Fruit fly (Drosophila melanogaster) whole organism, embryonic: ENCODE measurements around the gene CG4972.
A peak's percentile ranks its signal among the peaks of the same experiment; 100 is the strongest.

ENCODE experiments used
- CG12391 ChIP-seq: fragments of 200-800 bp; sonication (Bioruptor generic); optimal IDR thresholded peaks from 3 replicates; lab custom pipeline; 2018; ENCODE audit warnings: missing biosample characterization, mild to moderate bottlenecking, missing genetic modification characterization, moderate library complexity
- CG13894 ChIP-seq: fragments of 200-800 bp; sonication (Bioruptor generic); optimal IDR thresholded peaks from 3 replicates; lab custom pipeline; 2018; ENCODE audit warnings: missing biosample characterization, mild to moderate bottlenecking, missing genetic modification characterization, moderate library complexity
- CG15479 ChIP-seq: fragments of 200-800 bp; sonication (Bioruptor generic); optimal IDR thresholded peaks from 3 replicates; lab custom pipeline; 2019; ENCODE audit warnings: missing biosample characterization, mild to moderate bottlenecking, missing genetic modification characterization, moderate library complexity
- CG1603 ChIP-seq: fragments of 200-800 bp; sonication (Bioruptor generic); optimal IDR thresholded peaks from 2 replicates; lab custom pipeline; 2019; ENCODE audit warnings: missing biosample characterization, mild to moderate bottlenecking, missing genetic modification characterization, moderate library complexity
- CG17802 ChIP-seq: fragments of 200-800 bp; sonication (Bioruptor generic); optimal IDR thresholded peaks from 2 replicates; lab custom pipeline; 2018; ENCODE audit warnings: missing biosample characterization, mild to moderate bottlenecking, missing genetic modification characterization, moderate library complexity
- CG31388 ChIP-seq: fragments of 200-800 bp; sonication (Bioruptor generic); optimal IDR thresholded peaks from 2 replicates; lab custom pipeline; 2016; ENCODE audit warnings: missing biosample characterization, missing genetic modification characterization
- CG3407 ChIP-seq: fragments of 200-800 bp; sonication (Bioruptor generic); optimal IDR thresholded peaks from 2 replicates; lab custom pipeline; 2018; ENCODE audit warnings: missing biosample characterization, mild to moderate bottlenecking, missing genetic modification characterization
- CG34376 ChIP-seq: fragments of 200-800 bp; sonication (Bioruptor generic); optimal IDR thresholded peaks from 2 replicates; lab custom pipeline; 2018; ENCODE audit warnings: missing biosample characterization, mild to moderate bottlenecking, missing genetic modification characterization
- CG3838 ChIP-seq: fragments of 200-800 bp; sonication (Bioruptor generic); optimal IDR thresholded peaks from 3 replicates; lab custom pipeline; 2016; ENCODE audit warnings: missing biosample characterization, missing genetic modification characterization
- CG4707 ChIP-seq: fragments of 200-800 bp; sonication (Bioruptor generic); optimal IDR thresholded peaks from 2 replicates; lab custom pipeline; 2018; ENCODE audit warnings: missing biosample characterization, mild to moderate bottlenecking, missing genetic modification characterization, moderate library complexity
- CG6689 ChIP-seq: fragments of 200-800 bp; sonication (Bioruptor generic); IDR thresholded peaks from 2 replicates; pipeline ENCODE4 v1.3.6; 2022; ENCODE audit warnings: missing biosample characterization, missing genetic modification characterization
- CG7786 ChIP-seq: fragments of 200-800 bp; sonication (Bioruptor generic); optimal IDR thresholded peaks from 2 replicates; lab custom pipeline; 2016; ENCODE audit warnings: missing biosample characterization, missing genetic modification characterization
- CHES-1-like ChIP-seq: fragments of 200-800 bp; sonication (Bioruptor generic); optimal IDR thresholded peaks from 2 replicates; lab custom pipeline; 2016; ENCODE audit warnings: missing biosample characterization, missing genetic modification characterization
- D ChIP-seq, 2 experiments: fragments of 200-800 bp in 1 of 2; fragments of >200 bp in 1 of 2; sonication (Bioruptor generic) in 1 of 2; optimal IDR thresholded peaks; 2 replicates in 1 of 2; 3 replicates in 1 of 2; lab custom pipeline; 2017; ENCODE audit warnings: mild to moderate bottlenecking in 1 of 2, missing biosample characterization in 1 of 2, missing genetic modification characterization in 1 of 2, missing genetic modification reagents in 1 of 2
- Dbx ChIP-seq: fragments of 200-800 bp; sonication (Bioruptor generic); IDR thresholded peaks from 3 replicates; pipeline ENCODE4 v1.3.6; 2022; ENCODE audit warnings: missing biosample characterization, missing genetic modification characterization
- Doc3 ChIP-seq: fragments of 200-800 bp; sonication (Bioruptor generic); IDR thresholded peaks from 3 replicates; pipeline ENCODE4 v1.3.6; 2022; ENCODE audit warnings: missing biosample characterization, missing genetic modification characterization; ENCODE audit not compliant: partially characterized antibody
- Eip74EF ChIP-seq, 2 experiments: fragments of 200-800 bp in 1 of 2; fragments of >200 bp in 1 of 2; sonication (Bioruptor generic) in 1 of 2; optimal IDR thresholded peaks; 2 replicates each; lab custom pipeline; 2017 to 2019; ENCODE audit warnings: missing biosample characterization in 2 of 2, missing genetic modification characterization in 2 of 2, mild to moderate bottlenecking in 1 of 2, moderate library complexity in 1 of 2
- H2.0 ChIP-seq: fragments of 200-800 bp; sonication (Bioruptor generic); IDR thresholded peaks from 2 replicates; pipeline ENCODE4 v1.3.6; 2022; ENCODE audit warnings: missing biosample characterization, missing genetic modification characterization
- Hmx ChIP-seq: fragments of 200-800 bp; sonication (Bioruptor generic); optimal IDR thresholded peaks from 2 replicates; lab custom pipeline; 2016; ENCODE audit warnings: missing biosample characterization, missing genetic modification characterization
- Hr78 ChIP-seq, 2 experiments: fragments of 200-800 bp in 1 of 2; fragments of >200 bp in 1 of 2; sonication (Bioruptor generic) in 1 of 2; optimal IDR thresholded peaks; 2 replicates each; lab custom pipeline; 2017 to 2019; ENCODE audit warnings: missing biosample characterization in 2 of 2, missing genetic modification characterization in 2 of 2, mild to moderate bottlenecking in 1 of 2, moderate library complexity in 1 of 2
- MTF-1 ChIP-seq: fragments of 200-800 bp; sonication (Bioruptor generic); optimal IDR thresholded peaks from 2 replicates; lab custom pipeline; 2018; ENCODE audit warnings: missing biosample characterization, mild to moderate bottlenecking, missing genetic modification characterization, borderline replicate concordance
- Med ChIP-seq: fragments of 200-800 bp; sonication (Bioruptor generic); peaks from one replicate; lab custom pipeline; 2016; ENCODE audit warnings: missing biosample characterization, missing genetic modification characterization, mild to moderate bottlenecking, inconsistent platforms, moderate library complexity
- Oaz ChIP-seq: fragments of 200-800 bp; sonication (Bioruptor generic); IDR thresholded peaks from 2 replicates; pipeline ENCODE4 v1.3.6; 2022; ENCODE audit warnings: missing biosample characterization, missing genetic modification characterization
- Opbp ChIP-seq: fragments of 200-800 bp; sonication (Bioruptor generic); IDR thresholded peaks from 3 replicates; pipeline ENCODE4 v1.3.6; 2022; ENCODE audit warnings: missing biosample characterization, missing genetic modification characterization; ENCODE audit not compliant: partially characterized antibody
- TFAM ChIP-seq: fragments of 200-800 bp; sonication (Bioruptor generic); optimal IDR thresholded peaks from 2 replicates; lab custom pipeline; 2017; ENCODE audit warnings: missing biosample characterization, missing genetic modification characterization, inconsistent platforms
- abd-A ChIP-seq: fragments of 200-800 bp; sonication (Bioruptor generic); optimal IDR thresholded peaks from 3 replicates; lab custom pipeline; 2019; ENCODE audit warnings: missing biosample characterization, mild to moderate bottlenecking, missing genetic modification characterization, moderate library complexity
- br ChIP-seq: fragments of >200 bp; optimal IDR thresholded peaks from 2 replicates; lab custom pipeline; 2017
- chinmo ChIP-seq: fragments of 200-800 bp; sonication (Bioruptor generic); IDR thresholded peaks from 4 replicates; pipeline ENCODE4 v1.3.6; 2022; ENCODE audit warnings: missing biosample characterization, missing genetic modification characterization; ENCODE audit not compliant: partially characterized antibody
- dati ChIP-seq: fragments of 200-800 bp; sonication (Bioruptor generic); IDR thresholded peaks from 2 replicates; pipeline ENCODE4 v1.3.6; 2022; ENCODE audit warnings: missing biosample characterization, missing genetic modification characterization
- dmrt11E ChIP-seq: fragments of 200-800 bp; sonication (Bioruptor generic); optimal IDR thresholded peaks from 3 replicates; lab custom pipeline; 2018; ENCODE audit warnings: missing biosample characterization, mild to moderate bottlenecking, missing genetic modification characterization, moderate library complexity
- eve ChIP-seq, 2 experiments: fragments of >200 bp; optimal IDR thresholded peaks; 2 replicates each; lab custom pipeline; 2017; ENCODE audit warnings: missing biosample characterization in 2 of 2, missing genetic modification characterization in 2 of 2
- exex ChIP-seq: fragments of 200-800 bp; sonication (Bioruptor generic); optimal IDR thresholded peaks from 4 replicates; lab custom pipeline; 2018; ENCODE audit warnings: missing biosample characterization, mild to moderate bottlenecking, missing genetic modification characterization, moderate library complexity
- fru ChIP-seq: fragments of >200 bp; optimal IDR thresholded peaks from 2 replicates; lab custom pipeline; 2017
- ftz-f1 ChIP-seq: fragments of 200-800 bp; sonication (Bioruptor generic); optimal IDR thresholded peaks from 2 replicates; lab custom pipeline; 2016; ENCODE audit warnings: missing biosample characterization, missing genetic modification characterization
- grn ChIP-seq: fragments of 200-800 bp; sonication (Bioruptor generic); optimal IDR thresholded peaks from 3 replicates; lab custom pipeline; 2017; ENCODE audit warnings: missing biosample characterization, missing genetic modification characterization
- lab ChIP-seq: fragments of 200-800 bp; sonication (Bioruptor generic); optimal IDR thresholded peaks from 3 replicates; lab custom pipeline; 2017; ENCODE audit warnings: missing biosample characterization, missing genetic modification characterization, mild to moderate bottlenecking, moderate library complexity, missing genetic modification reagents
- oc ChIP-seq: fragments of 200-800 bp; sonication (Bioruptor generic); optimal IDR thresholded peaks from 2 replicates; lab custom pipeline; 2018; ENCODE audit warnings: missing biosample characterization, mild to moderate bottlenecking, missing genetic modification characterization, moderate library complexity
- pita ChIP-seq: fragments of 200-800 bp; sonication (Bioruptor generic); optimal IDR thresholded peaks from 2 replicates; lab custom pipeline; 2017; ENCODE audit warnings: missing biosample characterization, mild to moderate bottlenecking, missing genetic modification characterization
- sim ChIP-seq: fragments of 200-800 bp; sonication (Bioruptor generic); IDR thresholded peaks from 2 replicates; pipeline ENCODE4 v1.3.6; 2022; ENCODE audit warnings: missing biosample characterization, missing genetic modification characterization
- sr ChIP-seq: fragments of 200-800 bp; sonication (Bioruptor generic); IDR thresholded peaks from 3 replicates; pipeline ENCODE4 v1.3.6; 2022; ENCODE audit warnings: missing biosample characterization, missing genetic modification characterization
- sug ChIP-seq: fragments of 200-800 bp; optimal IDR thresholded peaks from 2 replicates; lab custom pipeline; 2019; ENCODE audit warnings: missing biosample characterization, mild to moderate bottlenecking, missing genetic modification characterization, moderate library complexity

Gene CG4972

dm6 chr2L:10315888-10316287 is 1.3 kb downstream of the CG4972 start:
- TF ChIP-seq ftz-f1 (GFP tag; lab: Kevin White, UChicago): no peak
- TF ChIP-seq CG34376 (GFP tag; lab: Kevin White, UChicago): peak; percentile 82
- TF ChIP-seq sr: no peak
- TF ChIP-seq CG31388: no peak
- peak; percentile 6 for TF ChIP-seq Med
- TF ChIP-seq Opbp (GFP tag; lab: Robert Waterston, UW): no peak
- 0 out of 4 replicates have a peak, but pooled peaks have one; percentile 21 for TF ChIP-seq chinmo (GFP tag; lab: Robert Waterston, UW)
- TF ChIP-seq CG7786 (GFP tag; lab: Kevin White, UChicago): no peak
- TF ChIP-seq sim (GFP tag; lab: Robert Waterston, UW): no peak
- peak; percentile 83 for TF ChIP-seq exex (tag; lab: Kevin White, UChicago)
- TF ChIP-seq Eip74EF (GFP tag; optimal IDR thresholded peaks at IDR 0.05; lab: Kevin White, UChicago): peak in 1 of 2 experiments; percentile 7
- no peak for TF ChIP-seq fru (lab: Kevin White, UChicago)
- no peak for TF ChIP-seq TFAM (GFP tag; lab: Kevin White, UChicago)
- peak; percentile 66 for TF ChIP-seq CG15479 (GFP tag; lab: Kevin White, UChicago)
- no peak for TF ChIP-seq CG17802 (tag; lab: Kevin White, UChicago)
- no peak for TF ChIP-seq CG1603
- TF ChIP-seq oc: no peak
- TF ChIP-seq grn (GFP tag; lab: Kevin White, UChicago): peak; percentile 45
- TF ChIP-seq CG12391 (tag; lab: Kevin White, UChicago): no peak
- peak; percentile 16 for TF ChIP-seq sug (tag; lab: Kevin White, UChicago)
- no peak for TF ChIP-seq CG13894 (tag; lab: Kevin White, UChicago)
- no peak for TF ChIP-seq H2.0 (GFP tag; lab: Robert Waterston, UW)
- TF ChIP-seq MTF-1 (GFP tag; lab: Kevin White, UChicago): no peak
- no peak for TF ChIP-seq CG6689
- peak in 1 of 2 experiments; percentile 55 for TF ChIP-seq Hr78 (GFP tag; optimal IDR thresholded peaks at IDR 0.05; lab: Kevin White, UChicago)
- TF ChIP-seq Oaz: no peak
- TF ChIP-seq CHES-1-like (GFP tag; lab: Kevin White, UChicago): no peak
- TF ChIP-seq lab (GFP tag; lab: Kevin White, UChicago): no peak
- TF ChIP-seq CG3838: no peak
- TF ChIP-seq CG3407: no peak
- TF ChIP-seq dati (GFP tag; lab: Robert Waterston, UW): no peak
- TF ChIP-seq abd-A (tag; lab: Kevin White, UChicago): no peak
- TF ChIP-seq dmrt11E (tag; lab: Kevin White, UChicago): no peak
- peak in 1 of 2 experiments; percentile 46 for TF ChIP-seq eve (GFP tag; optimal IDR thresholded peaks at IDR 0.05; lab: Kevin White, UChicago)
- TF ChIP-seq br (lab: Kevin White, UChicago): no peak
- TF ChIP-seq pita (GFP tag; lab: Kevin White, UChicago): no peak
- no peak for TF ChIP-seq CG4707
- no peak for TF ChIP-seq Hmx (GFP tag; lab: Kevin White, UChicago)
- no peak for TF ChIP-seq D (optimal IDR thresholded peaks at IDR 0.05; lab: Kevin White, UChicago)
- no peak for TF ChIP-seq D (GFP tag; optimal IDR thresholded peaks at IDR 0.05; lab: Kevin White, UChicago)
- TF ChIP-seq Doc3: no peak
- no peak for TF ChIP-seq Dbx (GFP tag; lab: Robert Waterston, UW)
